Worm (Caenorhabditis elegans) whole organism, young adult: ENCODE measurements around the gene wht-3.

Source experiments
- B0261.1 ChIP-seq: sonication (generic microtip); optimal IDR thresholded peaks from 2 replicates; lab custom pipeline; 2016; ENCODE audit warnings: mild to moderate bottlenecking, missing genetic modification characterization, moderate library complexity, missing compliant biosample characterization
- B0336.3 ChIP-seq: fragments of 200-800 bp; sonication (Bioruptor generic); IDR thresholded peaks from 2 replicates; pipeline ENCODE4 v1.3.6; 2022; ENCODE audit warnings: missing genetic modification characterization, missing compliant biosample characterization
- F23B12.7 ChIP-seq: sonication (generic microtip); optimal IDR thresholded peaks from 2 replicates; lab custom pipeline; 2017; ENCODE audit warnings: missing genetic modification characterization, mild to moderate bottlenecking, missing compliant biosample characterization, antibody characterized with exemption, moderate library complexity; ENCODE audit not compliant: insufficient read depth
- F33H1.4 ChIP-seq: fragments of 200-800 bp; sonication (Bioruptor generic); IDR thresholded peaks from 2 replicates; pipeline ENCODE4 v1.3.6; 2022; ENCODE audit warnings: missing genetic modification reagents, missing genetic modification characterization, missing compliant biosample characterization
- F55B11.4 ChIP-seq: sonication (generic microtip); optimal IDR thresholded peaks from 2 replicates; lab custom pipeline; 2016; ENCODE audit warnings: missing compliant biosample characterization, missing genetic modification characterization, borderline replicate concordance; ENCODE audit not compliant: insufficient read depth
- K12H6.12 ChIP-seq: fragments of 200-800 bp; sonication (Bioruptor generic); optimal IDR thresholded peaks from 2 replicates; lab custom pipeline; 2018; ENCODE audit warnings: mild to moderate bottlenecking, missing genetic modification characterization, missing compliant biosample characterization
- Y95B8A.8 ChIP-seq: fragments of 200-800 bp; sonication (Bioruptor generic); IDR thresholded peaks from 2 replicates; pipeline ENCODE4 v1.3.6; 2022; ENCODE audit warnings: missing genetic modification reagents, missing genetic modification characterization, missing compliant biosample characterization
- aptf-2 ChIP-seq: fragments of 200-800 bp; sonication (Bioruptor generic); conservative IDR thresholded peaks from 2 replicates; pipeline ENCODE4 v1.3.6; 2022; ENCODE audit warnings: missing genetic modification reagents, missing genetic modification characterization, missing compliant biosample characterization
- athp-1 ChIP-seq: sonication (generic microtip); optimal IDR thresholded peaks from 2 replicates; lab custom pipeline; 2017; ENCODE audit warnings: mild to moderate bottlenecking, missing genetic modification characterization, missing compliant biosample characterization
- attf-5 ChIP-seq: fragments of 200-800 bp; sonication (Bioruptor generic); optimal IDR thresholded peaks from 2 replicates; lab custom pipeline; 2018; ENCODE audit warnings: mild to moderate bottlenecking, missing genetic modification characterization, missing compliant biosample characterization
- bed-1 ChIP-seq: fragments of 200-800 bp; sonication (Bioruptor generic); IDR thresholded peaks from 2 replicates; pipeline ENCODE4 v1.3.6; 2022; ENCODE audit warnings: missing genetic modification reagents, missing genetic modification characterization, missing compliant biosample characterization
- cebp-1 ChIP-seq, 2 experiments: fragments of 200-800 bp in 1 of 2; sonication (Bioruptor generic) in 1 of 2; sonication (generic microtip) in 1 of 2; IDR thresholded peaks in 1 of 2; optimal IDR thresholded peaks in 1 of 2; 2 replicates each; pipeline versions ENCODE4 v1.3.6 to Lab custom; 2017 to 2022; ENCODE audit warnings: missing compliant biosample characterization in 2 of 2, missing genetic modification characterization in 2 of 2, mild to moderate bottlenecking in 1 of 2, missing genetic modification reagents in 1 of 2, moderate library complexity in 1 of 2
- ceh-27 ChIP-seq: fragments of 200-800 bp; sonication (Bioruptor generic); optimal IDR thresholded peaks from 2 replicates; lab custom pipeline; 2018; ENCODE audit warnings: mild to moderate bottlenecking, missing genetic modification characterization, moderate library complexity, missing compliant biosample characterization
- ceh-40 ChIP-seq: fragments of 200-800 bp; sonication (Bioruptor generic); IDR thresholded peaks from 2 replicates; pipeline ENCODE4 v1.3.6; 2022; ENCODE audit warnings: missing genetic modification characterization, missing compliant biosample characterization
- dox-1 ChIP-seq: fragments of 200-800 bp; sonication (Bioruptor generic); IDR thresholded peaks from 2 replicates; pipeline ENCODE4 v1.3.6; 2022; ENCODE audit warnings: missing genetic modification reagents, missing genetic modification characterization, missing compliant biosample characterization
- dpl-1 ChIP-seq: fragments of 150-350 bp; optimal IDR thresholded peaks from 2 replicates; lab custom pipeline; 2014; ENCODE audit warnings: missing biosample characterization, missing genetic modification reagents, missing genetic modification characterization
- efl-1 ChIP-seq: fragments of 150-350 bp; optimal IDR thresholded peaks from 2 replicates; lab custom pipeline; 2014; ENCODE audit warnings: missing biosample characterization, missing genetic modification reagents, missing genetic modification characterization
- ekl-4 ChIP-seq: fragments of 200-800 bp; sonication (Bioruptor generic); IDR thresholded peaks from 2 replicates; pipeline ENCODE4 v1.3.6; 2022; ENCODE audit warnings: missing genetic modification reagents, missing genetic modification characterization, missing compliant biosample characterization
- fkh-3 ChIP-seq: sonication (generic microtip); optimal IDR thresholded peaks from 2 replicates; lab custom pipeline; 2016; ENCODE audit warnings: mild to moderate bottlenecking, missing genetic modification characterization, missing compliant biosample characterization
- gei-17 ChIP-seq: fragments of 200-800 bp; sonication (Bioruptor generic); optimal IDR thresholded peaks from 2 replicates; lab custom pipeline; 2018; ENCODE audit warnings: mild to moderate bottlenecking, missing genetic modification characterization, missing compliant biosample characterization
- hmg-1.2 ChIP-seq: fragments of 200-800 bp; sonication (Bioruptor generic); IDR thresholded peaks from 2 replicates; pipeline ENCODE4 v1.3.6; 2022; ENCODE audit warnings: missing genetic modification reagents, missing genetic modification characterization, missing compliant biosample characterization
- lag-1 ChIP-seq: fragments of 200-800 bp; sonication (Bioruptor generic); IDR thresholded peaks from 2 replicates; pipeline ENCODE4 v1.3.6; 2022; ENCODE audit warnings: missing genetic modification reagents, missing genetic modification characterization, missing compliant biosample characterization
- lin-35 ChIP-seq, 3 experiments: fragments of 150-350 bp in 2 of 3; sonication (generic microtip) in 1 of 3; optimal IDR thresholded peaks; 2 replicates each; lab custom pipeline; 2014 to 2018; ENCODE audit warnings: missing biosample characterization in 3 of 3, missing genetic modification characterization in 3 of 3, missing genetic modification reagents in 3 of 3
- lin-40 ChIP-seq: sonication (generic microtip); optimal IDR thresholded peaks from 2 replicates; lab custom pipeline; 2016; ENCODE audit warnings: missing genetic modification characterization, mild to moderate bottlenecking, missing compliant biosample characterization, missing genotype, missing genetic modification reagents
- lir-1 ChIP-seq: fragments of 200-800 bp; sonication (Bioruptor generic); conservative IDR thresholded peaks from 2 replicates; pipeline ENCODE4 v1.3.6; 2022; ENCODE audit warnings: missing genetic modification reagents, missing genetic modification characterization, missing compliant biosample characterization
- lsl-1 ChIP-seq: fragments of 200-800 bp; sonication (Bioruptor generic); optimal IDR thresholded peaks from 2 replicates; lab custom pipeline; 2018; ENCODE audit warnings: mild to moderate bottlenecking, missing genetic modification characterization, moderate library complexity, missing compliant biosample characterization
- madf-10 ChIP-seq: sonication (generic microtip); optimal IDR thresholded peaks from 2 replicates; lab custom pipeline; 2016; ENCODE audit warnings: mild to moderate bottlenecking, missing genetic modification characterization, missing compliant biosample characterization
- madf-3 ChIP-seq: fragments of 200-800 bp; sonication (Bioruptor generic); IDR thresholded peaks from 2 replicates; pipeline ENCODE4 v1.3.6; 2022; ENCODE audit warnings: missing genetic modification reagents, missing genetic modification characterization, missing compliant biosample characterization
- madf-6 ChIP-seq: fragments of 200-800 bp; sonication (Bioruptor generic); IDR thresholded peaks from 2 replicates; pipeline ENCODE4 v1.3.6; 2022; ENCODE audit warnings: missing genetic modification reagents, missing genetic modification characterization, missing compliant biosample characterization
- mcd-1 ChIP-seq: fragments of 200-800 bp; sonication (Bioruptor generic); IDR thresholded peaks from 2 replicates; pipeline ENCODE4 v1.3.6; 2022; ENCODE audit warnings: missing genetic modification reagents, missing genetic modification characterization, missing compliant biosample characterization
- nfya-1 ChIP-seq: sonication (generic microtip); optimal IDR thresholded peaks from 2 replicates; lab custom pipeline; 2017; ENCODE audit warnings: antibody characterized with exemption, missing compliant biosample characterization, missing genetic modification characterization, borderline replicate concordance; ENCODE audit not compliant: insufficient read depth
- nfyb-1 ChIP-seq: fragments of 200-800 bp; sonication (Bioruptor generic); IDR thresholded peaks from 2 replicates; pipeline ENCODE4 v1.3.6; 2022; ENCODE audit warnings: missing genetic modification reagents, missing genetic modification characterization, missing compliant biosample characterization
- nhr-179 ChIP-seq: sonication (generic microtip); optimal IDR thresholded peaks from 2 replicates; lab custom pipeline; 2016; ENCODE audit warnings: mild to moderate bottlenecking, missing genetic modification characterization, missing compliant biosample characterization
- nhr-80 ChIP-seq: sonication (generic microtip); optimal IDR thresholded peaks from 2 replicates; lab custom pipeline; 2016; ENCODE audit warnings: missing genetic modification characterization, missing compliant biosample characterization
- rec-8 ChIP-seq, 2 experiments: sonication (generic microtip); optimal IDR thresholded peaks; 2 replicates each; lab custom pipeline; 2016; ENCODE audit warnings: mild to moderate bottlenecking in 2 of 2, missing genetic modification characterization in 2 of 2, missing genetic modification reagents in 2 of 2, missing genotype in 2 of 2, missing biosample characterization in 1 of 2, missing compliant biosample characterization in 1 of 2, moderate library complexity in 1 of 2
- snpc-1.1 ChIP-seq: sonication (generic microtip); optimal IDR thresholded peaks from 2 replicates; lab custom pipeline; 2017; ENCODE audit warnings: missing genetic modification characterization, mild to moderate bottlenecking, missing compliant biosample characterization, antibody characterized with exemption, moderate library complexity, missing genotype, missing genetic modification reagents; ENCODE audit not compliant: insufficient read depth
- sptf-2 ChIP-seq: fragments of 200-800 bp; sonication (Bioruptor generic); optimal IDR thresholded peaks from 2 replicates; lab custom pipeline; 2018; ENCODE audit warnings: mild to moderate bottlenecking, missing genetic modification characterization, missing compliant biosample characterization
- tlf-1 ChIP-seq: fragments of 200-800 bp; sonication (Bioruptor generic); optimal IDR thresholded peaks from 2 replicates; lab custom pipeline; 2018; ENCODE audit warnings: mild to moderate bottlenecking, missing genetic modification characterization, missing compliant biosample characterization
- zfh-2 ChIP-seq: fragments of 200-800 bp; sonication (Bioruptor generic); conservative IDR thresholded peaks from 2 replicates; pipeline ENCODE4 v1.3.6; 2022; ENCODE audit warnings: missing genetic modification reagents, missing genetic modification characterization, missing compliant biosample characterization
- zim-3 ChIP-seq: sonication (generic microtip); optimal IDR thresholded peaks from 2 replicates; lab custom pipeline; 2017; ENCODE audit warnings: mild to moderate bottlenecking, missing genetic modification characterization, moderate library complexity, missing compliant biosample characterization
- ztf-22 ChIP-seq: fragments of 200-800 bp; sonication (Bioruptor generic); optimal IDR thresholded peaks from 2 replicates; lab custom pipeline; 2018; ENCODE audit warnings: mild to moderate bottlenecking, missing genetic modification characterization, moderate library complexity, missing compliant biosample characterization

wht-3 gene

DNA sequence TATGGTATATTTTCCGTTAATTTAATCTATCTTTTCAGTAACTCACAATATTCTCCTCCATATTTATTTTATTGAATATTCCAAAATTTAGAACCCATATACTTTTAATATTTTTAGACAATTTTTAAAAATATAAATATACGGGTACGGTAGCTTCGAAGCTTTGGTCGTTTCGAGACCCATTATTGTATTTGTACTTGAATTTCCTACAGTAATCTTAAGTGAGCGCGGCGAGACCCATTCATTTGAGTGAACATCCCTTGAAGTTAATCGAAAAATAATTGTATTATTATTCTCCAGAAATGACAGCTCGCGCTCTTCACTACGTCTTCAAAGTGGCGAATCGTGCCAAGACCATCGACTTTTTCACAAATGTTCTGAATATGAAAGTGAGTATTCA is 1.9 kb upstream of the wht-3 start, which contains the start of gene glod-4:
TSS of gene glod-4 (plus strand) at position 301 of the 400 bp plus-strand sequence.
- no peak for TF ChIP-seq ztf-22 (GFP tag; lab: Kevin White, UChicago)
- no peak for TF ChIP-seq K12H6.12
- TF ChIP-seq lsl-1 (GFP tag; lab: Kevin White, UChicago): peak; percentile 16
- TF ChIP-seq B0261.1: no peak
- TF ChIP-seq F33H1.4 (GFP tag; lab: Robert Waterston, UW): 0 out of 2 replicates have a peak, but pooled peaks have one; percentile 12
- no peak; the same call in 1 of the 2 replicates for TF ChIP-seq madf-6 (GFP tag; lab: Robert Waterston, UW)

DNA sequence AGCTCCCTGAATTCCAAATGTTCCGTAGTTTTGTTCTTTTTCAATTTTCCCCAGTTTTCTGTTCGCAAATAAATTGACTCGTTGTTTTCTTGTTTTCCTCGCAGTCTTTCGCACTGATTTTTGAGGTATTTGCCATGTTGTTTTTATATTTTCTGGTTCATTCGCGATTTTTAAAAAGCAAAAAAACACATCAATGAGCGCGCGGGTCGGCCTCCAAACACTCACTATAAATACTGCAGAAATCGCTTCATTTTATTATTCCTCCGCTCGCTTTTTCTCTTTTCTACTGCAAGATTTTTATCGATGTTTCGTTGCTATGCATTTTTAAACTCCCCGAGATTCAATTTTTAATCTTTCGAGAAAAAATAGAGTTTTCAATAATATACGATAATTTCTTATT is 1.4 kb upstream of the wht-3 start:
- TF ChIP-seq cebp-1 (GFP tag; IDR thresholded peaks at IDR 0.05; lab: Robert Waterston, UW): no peak
- peak; percentile 20 for TF ChIP-seq cebp-1 (tag; optimal IDR thresholded peaks at IDR 0.05; lab: Kevin White, UChicago)
- no peak for TF ChIP-seq B0336.3 (GFP tag; lab: Robert Waterston, UW)
- no peak for TF ChIP-seq efl-1
- no peak for TF ChIP-seq attf-5 (GFP tag; lab: Kevin White, UChicago)
- 0 out of 2 replicates have a peak, but pooled peaks have one; percentile 18 for TF ChIP-seq Y95B8A.8 (GFP tag; lab: Robert Waterston, UW)
- TF ChIP-seq lin-35 (GFP tag; optimal IDR thresholded peaks at IDR 0.05; lab: Kevin White, UChicago): peak in 1 of 3 experiments; percentile 41
- no peak for TF ChIP-seq lag-1 (GFP tag; lab: Robert Waterston, UW)
- TF ChIP-seq madf-3 (GFP tag; lab: Robert Waterston, UW): 0 out of 2 replicates have a peak, but pooled peaks have one; percentile 33

DNA sequence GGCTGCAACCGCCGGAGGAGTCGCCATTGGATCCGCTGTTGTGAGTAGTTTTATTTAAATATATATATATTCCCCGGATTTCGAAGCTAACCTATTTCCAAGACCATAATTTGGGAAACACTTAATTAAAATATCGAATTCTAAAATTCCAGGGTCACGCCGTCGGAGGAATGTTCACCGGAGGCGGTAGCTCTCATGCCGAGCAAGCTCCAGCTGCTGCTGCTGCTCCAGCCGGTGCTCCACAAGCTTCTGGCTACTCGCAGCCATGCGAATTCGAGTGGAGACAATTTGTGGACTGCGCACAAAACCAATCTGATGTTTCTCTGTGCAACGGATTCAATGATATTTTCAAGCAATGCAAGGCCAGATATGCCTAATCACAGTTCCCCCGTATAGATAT is 911 bp upstream of the wht-3 start:
- peak; percentile 72; the same call in 1 of the 2 replicates for TF ChIP-seq zfh-2
- TF ChIP-seq snpc-1.1: no peak

DNA sequence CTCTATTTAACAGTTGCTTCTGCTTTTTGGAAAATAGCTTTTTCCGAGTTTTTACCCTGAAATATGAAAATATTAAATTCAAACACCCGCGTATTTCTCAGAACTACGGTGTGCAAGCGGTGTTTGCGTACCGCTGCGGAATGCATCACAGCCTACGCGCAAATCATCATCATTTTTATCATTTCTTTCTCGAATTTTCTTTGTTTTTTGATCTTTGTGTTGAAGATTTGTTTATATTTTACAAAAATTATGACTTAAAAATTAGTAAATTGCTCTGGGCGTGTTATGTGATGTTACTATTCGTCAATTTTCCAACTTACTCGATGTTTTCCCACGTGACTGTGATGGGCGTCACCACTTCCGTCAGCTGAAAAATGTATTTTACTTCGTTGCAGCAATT is 479 bp downstream of the wht-3 start:
- peak; percentile 57 for TF ChIP-seq madf-6 (GFP tag; lab: Robert Waterston, UW)
- TF ChIP-seq nhr-179 (tag; lab: Kevin White, UChicago): no peak
- TF ChIP-seq lsl-1 (GFP tag; lab: Kevin White, UChicago): peak; percentile 74
- TF ChIP-seq lir-1 (GFP tag; lab: Robert Waterston, UW): no peak
- TF ChIP-seq dox-1 (GFP tag; lab: Robert Waterston, UW): peak; percentile 48
- TF ChIP-seq madf-10 (tag; lab: Kevin White, UChicago): no peak
- TF ChIP-seq athp-1: no peak
- TF ChIP-seq ceh-40 (GFP tag; lab: Robert Waterston, UW): no peak
- no peak for TF ChIP-seq bed-1 (GFP tag; lab: Robert Waterston, UW)
- TF ChIP-seq F23B12.7 (tag; lab: Kevin White, UChicago): peak; percentile 40
- TF ChIP-seq mcd-1: peak; percentile 62
- TF ChIP-seq nfyb-1 (GFP tag; lab: Robert Waterston, UW): peak; percentile 23; the same call in 1 of the 2 replicates
- TF ChIP-seq dpl-1 (GFP tag; lab: Kevin White, UChicago): peak; percentile 86
- TF ChIP-seq zim-3: no peak
- TF ChIP-seq fkh-3 (tag; lab: Kevin White, UChicago): no peak
- peak; percentile 41 for TF ChIP-seq lin-40 (tag; lab: Kevin White, UChicago)
- TF ChIP-seq hmg-1.2: peak; percentile 26; the same call in 1 of the 2 replicates
- peak; percentile 61 for TF ChIP-seq attf-5 (GFP tag; lab: Kevin White, UChicago)
- peak; percentile 80 for TF ChIP-seq efl-1
- peak; percentile 23 for TF ChIP-seq ceh-27 (GFP tag; lab: Kevin White, UChicago)
- no peak for TF ChIP-seq tlf-1 (GFP tag; lab: Kevin White, UChicago)
- no peak for TF ChIP-seq sptf-2 (GFP tag; lab: Kevin White, UChicago)
- TF ChIP-seq nhr-80 (tag; lab: Kevin White, UChicago): peak; percentile 30
- no peak for TF ChIP-seq rec-8 (tag; optimal IDR thresholded peaks at IDR 0.05; lab: Kevin White, UChicago)
- TF ChIP-seq lin-35 (GFP tag; optimal IDR thresholded peaks at IDR 0.05; lab: Kevin White, UChicago): peak in 2 of 3 experiments; percentile 17 to 94
- TF ChIP-seq gei-17 (GFP tag; lab: Kevin White, UChicago): no peak
- TF ChIP-seq aptf-2: no peak
- peak; percentile 59 for TF ChIP-seq ekl-4 (GFP tag; lab: Robert Waterston, UW)
- TF ChIP-seq K12H6.12: peak; percentile 28
- no peak for TF ChIP-seq F55B11.4
- no peak for TF ChIP-seq nfya-1 (tag; lab: Kevin White, UChicago)
